Fruit fly (Drosophila melanogaster) whole organism, prepupa: ENCODE measurements around the gene tna.

Experiments
- Blimp-1 ChIP-seq: fragments of 200-800 bp; sonication (Bioruptor generic); optimal IDR thresholded peaks from 3 replicates; lab custom pipeline; 2017; ENCODE audit warnings: missing biosample characterization, missing genetic modification characterization, mild to moderate bottlenecking, moderate library complexity, missing genetic modification reagents
- CG1621 ChIP-seq: fragments of 200-800 bp; sonication (Bioruptor generic); optimal IDR thresholded peaks from 3 replicates; lab custom pipeline; 2018; ENCODE audit warnings: missing biosample characterization, mild to moderate bottlenecking, missing genetic modification characterization
- CG16779 ChIP-seq: fragments of 200-800 bp; sonication (Bioruptor generic); optimal IDR thresholded peaks from 3 replicates; lab custom pipeline; 2017; ENCODE audit warnings: missing biosample characterization, mild to moderate bottlenecking, missing genetic modification characterization
- CG34406 ChIP-seq: fragments of 200-800 bp; sonication (Bioruptor generic); optimal IDR thresholded peaks from 3 replicates; lab custom pipeline; 2016; ENCODE audit warnings: missing biosample characterization, missing genetic modification characterization
- CG6163 ChIP-seq: fragments of 200-800 bp; sonication (Bioruptor generic); IDR thresholded peaks from 3 replicates; pipeline ENCODE4 v1.3.6; 2022; ENCODE audit warnings: missing biosample characterization, missing genetic modification characterization
- CG6276 ChIP-seq: fragments of 200-800 bp; sonication (Bioruptor generic); optimal IDR thresholded peaks from 2 replicates; lab custom pipeline; 2017; ENCODE audit warnings: missing biosample characterization, mild to moderate bottlenecking, missing genetic modification characterization
- CG6808 ChIP-seq: fragments of 200-800 bp; sonication (Bioruptor generic); optimal IDR thresholded peaks from 3 replicates; lab custom pipeline; 2017; ENCODE audit warnings: missing biosample characterization, missing genetic modification characterization, mild to moderate bottlenecking, moderate library complexity, missing genetic modification reagents
- CG6854 ChIP-seq: fragments of 200-800 bp; sonication (Bioruptor generic); optimal IDR thresholded peaks from 2 replicates; lab custom pipeline; 2017; ENCODE audit warnings: missing biosample characterization, mild to moderate bottlenecking, missing genetic modification characterization
- CG7368 ChIP-seq: fragments of 200-800 bp; sonication (Bioruptor generic); optimal IDR thresholded peaks from 3 replicates; lab custom pipeline; 2016; ENCODE audit warnings: missing biosample characterization, missing genetic modification characterization
- Eip78C ChIP-seq: fragments of 200-800 bp; sonication (Bioruptor generic); peaks from one replicate; lab custom pipeline; 2016; ENCODE audit warnings: missing biosample characterization, missing genetic modification characterization
- Eip93F ChIP-seq: fragments of 200-800 bp; sonication (Bioruptor generic); optimal IDR thresholded peaks from 2 replicates; lab custom pipeline; 2016; ENCODE audit warnings: missing biosample characterization, mild to moderate bottlenecking, missing genetic modification characterization
- Ets96B ChIP-seq: fragments of 200-800 bp; optimal IDR thresholded peaks from 2 replicates; lab custom pipeline; 2019; ENCODE audit warnings: missing biosample characterization, mild to moderate bottlenecking, missing genetic modification characterization, moderate library complexity
- Hr38 ChIP-seq: sonication (Bioruptor generic); optimal IDR thresholded peaks from 2 replicates; lab custom pipeline; 2016; ENCODE audit warnings: missing biosample characterization, missing genetic modification characterization
- Lpt ChIP-seq: fragments of 200-800 bp; sonication (Bioruptor generic); optimal IDR thresholded peaks from 3 replicates; lab custom pipeline; 2016; ENCODE audit warnings: missing biosample characterization, missing genetic modification characterization
- Met ChIP-seq: fragments of 200-800 bp; sonication (Bioruptor generic); optimal IDR thresholded peaks from 3 replicates; lab custom pipeline; 2016; ENCODE audit warnings: missing biosample characterization, missing genetic modification characterization
- OdsH ChIP-seq: fragments of 200-800 bp; sonication (Bioruptor generic); optimal IDR thresholded peaks from 3 replicates; lab custom pipeline; 2016; ENCODE audit warnings: missing biosample characterization, missing genetic modification characterization
- Smox ChIP-seq: fragments of 200-800 bp; sonication (Bioruptor generic); optimal IDR thresholded peaks from 3 replicates; lab custom pipeline; 2016; ENCODE audit warnings: missing biosample characterization, missing genetic modification characterization
- Sox102F ChIP-seq: fragments of 200-800 bp; sonication (Bioruptor generic); optimal IDR thresholded peaks from 2 replicates; lab custom pipeline; 2016; ENCODE audit warnings: missing biosample characterization, mild to moderate bottlenecking, missing genetic modification characterization
- acj6 ChIP-seq: fragments of 200-800 bp; sonication (Bioruptor generic); optimal IDR thresholded peaks from 3 replicates; lab custom pipeline; 2016; ENCODE audit warnings: missing biosample characterization, missing genetic modification characterization
- dsx ChIP-seq: fragments of 200-800 bp; optimal IDR thresholded peaks from 3 replicates; lab custom pipeline; 2019; ENCODE audit warnings: missing biosample characterization, mild to moderate bottlenecking, missing genetic modification characterization, moderate library complexity; ENCODE audit not compliant: poor library complexity, severe bottlenecking
- eg ChIP-seq: fragments of 200-800 bp; sonication (Bioruptor generic); IDR thresholded peaks from 3 replicates; pipeline ENCODE4 v1.3.6; 2022; ENCODE audit warnings: missing biosample characterization, missing genetic modification characterization
- esn ChIP-seq: fragments of 200-800 bp; sonication (Bioruptor generic); optimal IDR thresholded peaks from 2 replicates; lab custom pipeline; 2016; ENCODE audit warnings: missing biosample characterization, mild to moderate bottlenecking, missing genetic modification characterization, moderate library complexity
- fkh ChIP-seq: fragments of 200-800 bp; sonication (Bioruptor generic); optimal IDR thresholded peaks from 3 replicates; lab custom pipeline; 2017; ENCODE audit warnings: missing biosample characterization, mild to moderate bottlenecking, missing genetic modification characterization, moderate library complexity
- vri ChIP-seq: fragments of 200-800 bp; sonication (Bioruptor generic); optimal IDR thresholded peaks from 3 replicates; lab custom pipeline; 2016; ENCODE audit warnings: missing biosample characterization, mild to moderate bottlenecking, missing genetic modification characterization

The tna gene

DNA sequence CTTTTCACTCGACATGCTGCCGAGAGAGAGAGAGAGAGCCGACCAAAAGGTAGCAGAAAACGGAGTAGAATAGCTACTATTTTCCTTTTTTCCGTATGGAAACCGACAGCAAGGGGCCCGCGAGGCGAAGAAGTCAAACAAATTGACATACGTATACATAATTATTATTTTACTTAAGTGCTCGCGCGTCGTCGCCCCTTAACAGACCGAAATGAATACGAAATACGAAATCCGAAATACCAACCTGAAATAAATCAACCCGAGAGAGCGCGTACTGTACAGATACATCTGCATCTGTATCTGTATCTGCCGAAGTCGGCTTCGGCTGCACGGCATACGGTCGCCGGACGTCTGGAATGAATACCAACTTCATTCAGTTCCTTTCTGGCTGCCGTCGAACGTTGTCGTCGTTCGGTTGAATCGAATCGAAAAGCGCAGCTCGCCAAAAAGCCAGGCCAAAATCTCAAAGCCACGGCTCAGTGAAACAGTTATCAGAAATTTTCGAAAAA lies 22.2 kb downstream of the tna start (continued):
- TF ChIP-seq CG6854 (GFP tag; lab: Kevin White, UChicago) (peak; percentile 25), Hr38 (GFP tag; lab: Kevin White, UChicago) (no peak), CG7368 (GFP tag; lab: Kevin White, UChicago) (no peak), eg (GFP tag; lab: Robert Waterston, UW) (peak; percentile 64), Eip93F (GFP tag; lab: Kevin White, UChicago) (peak; percentile 85), Lpt (GFP tag; lab: Kevin White, UChicago) (peak; percentile 18), CG1621 (tag; lab: Kevin White, UChicago) (peak; percentile 59), Ets96B (tag; lab: Kevin White, UChicago) (peak; percentile 2), CG16779 (tag; lab: Kevin White, UChicago) (peak; percentile 31), CG6808 (peak; percentile 39), Smox (peak; percentile 14)
- TF ChIP-seq, all 60 proteins: peak for 34

- TF ChIP-seq esn (GFP tag; lab: Kevin White, UChicago) (peak; percentile 8), vri (GFP tag; lab: Kevin White, UChicago) (peak; percentile 9), fkh (GFP tag; lab: Kevin White, UChicago) (peak; percentile 86), CG34406 (GFP tag; lab: Kevin White, UChicago) (peak; percentile 5), Met (no peak), CG6163 (GFP tag; lab: Robert Waterston, UW) (0 out of 3 replicates have a peak, but pooled peaks have one; percentile 12)
Observed at dm6 chr3L:10858569-10858968, 23.2 kb downstream of the tna start.

DNA sequence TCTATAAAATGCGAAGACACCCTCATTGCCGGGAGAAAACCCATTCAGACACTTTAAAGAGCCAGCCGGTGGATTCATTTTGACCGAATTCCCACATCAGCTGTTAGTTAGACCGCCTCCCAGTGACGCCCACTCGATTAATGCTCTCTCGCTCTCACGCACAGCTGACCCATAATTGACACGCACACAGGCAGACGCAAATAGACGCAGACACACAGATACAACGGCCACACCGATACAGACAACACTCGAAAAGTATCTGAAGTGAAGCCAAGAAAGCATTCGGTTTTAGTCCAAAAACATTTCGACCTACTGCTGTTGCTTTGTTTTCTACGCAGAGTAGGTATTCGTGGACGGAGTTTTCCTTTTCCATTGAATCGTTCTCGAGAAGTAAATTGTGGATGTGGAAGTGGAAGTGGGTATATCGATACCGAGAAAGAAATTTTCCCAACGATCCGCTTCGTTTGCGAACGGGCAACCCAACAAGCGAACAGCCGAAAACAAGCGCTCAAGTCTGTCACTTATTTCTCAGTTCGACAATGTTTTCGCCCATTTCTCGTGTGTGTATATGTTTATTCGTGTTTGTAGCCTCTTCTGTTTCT lies 24.8 kb downstream of the tna start:
- TF ChIP-seq Eip78C (GFP tag; lab: Kevin White, UChicago) (peak; percentile 23), eg (GFP tag; lab: Robert Waterston, UW) (no peak), vri (GFP tag; lab: Kevin White, UChicago) (no peak), fkh (GFP tag; lab: Kevin White, UChicago) (peak; percentile 52)

dm6 chr3L:10861657-10862543 lies 26.6 kb downstream of the tna start:
- TF ChIP-seq OdsH (GFP tag; lab: Kevin White, UChicago) (no peak), dsx (GFP tag; lab: Kevin White, UChicago) (no peak)

DNA sequence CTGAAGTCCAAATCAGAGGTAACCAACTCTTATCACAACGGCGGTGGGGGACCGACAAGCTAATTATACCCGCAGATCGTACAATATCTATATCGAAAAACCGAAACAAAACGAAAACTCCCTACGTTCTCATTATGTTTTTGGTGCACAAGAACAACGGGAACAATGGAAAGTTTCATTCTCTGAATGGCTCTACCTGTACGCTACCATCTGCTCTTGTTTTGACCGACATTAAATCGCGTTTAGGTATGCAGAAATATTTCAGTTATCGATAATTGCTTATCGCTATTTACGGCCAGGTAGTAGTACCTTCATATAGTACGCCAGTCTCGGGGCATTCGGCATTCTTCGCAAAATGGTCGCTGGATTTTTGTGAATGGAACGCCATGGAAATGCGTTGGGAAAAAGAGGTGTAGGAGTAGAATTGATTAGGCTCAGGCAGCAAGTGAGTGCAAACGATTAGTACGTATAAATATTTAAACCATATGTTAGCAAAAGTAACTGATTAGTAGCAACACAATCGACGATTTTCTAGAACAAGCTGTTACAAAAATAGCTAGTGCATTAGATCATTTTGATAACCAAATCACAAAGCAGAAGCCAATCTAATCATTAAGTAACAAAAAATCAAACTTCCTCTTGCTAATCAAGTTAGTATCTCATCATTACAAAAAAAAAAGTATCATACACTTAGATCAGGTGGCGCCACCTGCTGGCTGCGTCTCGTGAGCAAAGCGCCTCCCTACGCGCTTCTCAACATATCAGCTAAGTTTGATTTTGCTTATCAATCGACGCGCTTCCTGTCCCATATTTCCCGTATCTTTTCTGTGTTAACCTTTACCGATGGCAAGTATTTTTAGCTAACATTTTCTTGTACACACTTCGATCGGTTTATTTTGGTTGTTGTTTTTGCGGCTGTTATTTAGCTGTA lies 27.5 kb downstream of the tna start:
- TF ChIP-seq Eip78C (GFP tag; lab: Kevin White, UChicago) (peak; percentile 36), fkh (GFP tag; lab: Kevin White, UChicago) (peak; percentile 42), Blimp-1 (GFP tag; lab: Kevin White, UChicago) (no peak), vri (GFP tag; lab: Kevin White, UChicago) (peak; percentile 19)

- TF ChIP-seq CG6276 (GFP tag; lab: Kevin White, UChicago) (no peak), acj6 (GFP tag; lab: Kevin White, UChicago) (no peak), CG1621 (tag; lab: Kevin White, UChicago) (no peak), eg (GFP tag; lab: Robert Waterston, UW) (no peak), vri (GFP tag; lab: Kevin White, UChicago) (peak; percentile 48), Sox102F (GFP tag; lab: Kevin White, UChicago) (no peak)
Observed at dm6 chr3L:10863925-10864324, 28.6 kb downstream of the tna start.
